Worm (Caenorhabditis elegans) whole organism, L1 larva: ENCODE measurements around the gene hlh-27.

ENCODE experiments used
- C04F5.9 ChIP-seq: sonication (generic microtip); optimal IDR thresholded peaks from 2 replicates; lab custom pipeline; 2016; ENCODE audit warnings: missing genetic modification characterization, missing compliant biosample characterization
- C34B4.2 ChIP-seq: sonication (generic microtip); optimal IDR thresholded peaks from 2 replicates; lab custom pipeline; 2017; ENCODE audit warnings: mild to moderate bottlenecking, missing genetic modification characterization, missing compliant biosample characterization
- Y116A8C.19 ChIP-seq: sonication (generic microtip); optimal IDR thresholded peaks from 2 replicates; lab custom pipeline; 2016; ENCODE audit warnings: missing compliant biosample characterization, missing genetic modification characterization, borderline replicate concordance
- ama-1 ChIP-seq: fragments of 150-350 bp; optimal IDR thresholded peaks from 2 replicates; lab custom pipeline; 2014
- blmp-1 ChIP-seq: fragments of 150-350 bp; optimal IDR thresholded peaks from 2 replicates; lab custom pipeline; 2014; ENCODE audit warnings: missing biosample characterization, missing genetic modification characterization
- ceh-90 ChIP-seq: sonication (generic microtip); optimal IDR thresholded peaks from 2 replicates; lab custom pipeline; 2016; ENCODE audit warnings: missing genetic modification characterization, missing compliant biosample characterization
- dpl-1 ChIP-seq, 3 experiments: fragments of 150-350 bp in 2 of 3; sonication (generic microtip) in 1 of 3; optimal IDR thresholded peaks; 2 replicates each; lab custom pipeline; 2014 to 2017; ENCODE audit warnings: missing biosample characterization in 3 of 3, missing genetic modification characterization in 3 of 3, missing genetic modification reagents in 3 of 3
- efl-1 ChIP-seq, 4 experiments: fragments of 150-350 bp; optimal IDR thresholded peaks in 3 of 4; peaks in 1 of 4; 1 replicate in 1 of 4; 2 replicates in 3 of 4; lab custom pipeline; 2014; ENCODE audit warnings: missing biosample characterization in 2 of 4, missing genetic modification characterization in 2 of 4, missing genetic modification reagents in 2 of 4
- efl-3 ChIP-seq: fragments of 200-800 bp; sonication (Bioruptor generic); optimal IDR thresholded peaks from 2 replicates; lab custom pipeline; 2018; ENCODE audit warnings: mild to moderate bottlenecking, missing genetic modification characterization, missing compliant biosample characterization
- egl-13 ChIP-seq: sonication (generic microtip); optimal IDR thresholded peaks from 2 replicates; lab custom pipeline; 2016; ENCODE audit warnings: missing genotype, missing genetic modification reagents, missing genetic modification characterization, missing compliant biosample characterization
- egl-27 ChIP-seq, 2 experiments: fragments of 150-350 bp in 1 of 2; sonication (generic microtip); optimal IDR thresholded peaks; 3 replicates each; lab custom pipeline; 2017 to 2018; ENCODE audit warnings: missing biosample characterization in 2 of 2, missing genetic modification characterization in 2 of 2, missing genetic modification reagents in 2 of 2
- elt-3 ChIP-seq, 6 experiments: fragments of 150-350 bp in 1 of 6; sonication (generic microtip); optimal IDR thresholded peaks; 2 replicates each; lab custom pipeline; 2017 to 2018; ENCODE audit warnings: missing biosample characterization in 6 of 6, missing genetic modification characterization in 6 of 6, inconsistent platforms in 1 of 6
- ets-5 ChIP-seq: fragments of 200-800 bp; sonication (Bioruptor generic); IDR thresholded peaks from 2 replicates; pipeline ENCODE4 v1.3.6; 2022; ENCODE audit warnings: missing genetic modification characterization, missing compliant biosample characterization
- fkh-8 ChIP-seq: sonication (generic microtip); optimal IDR thresholded peaks from 2 replicates; lab custom pipeline; 2016; ENCODE audit warnings: mild to moderate bottlenecking, missing genetic modification characterization, missing compliant biosample characterization
- grh-1 ChIP-seq: fragments of 200-800 bp; sonication (Bioruptor generic); IDR thresholded peaks from 2 replicates; pipeline ENCODE4 v1.3.6; 2022; ENCODE audit warnings: missing genetic modification reagents, missing genetic modification characterization, missing compliant biosample characterization
- hlh-4 ChIP-seq: sonication (generic microtip); optimal IDR thresholded peaks from 2 replicates; lab custom pipeline; 2016; ENCODE audit warnings: mild to moderate bottlenecking, missing genetic modification characterization, missing compliant biosample characterization
- hpl-2 ChIP-seq: fragments of 150-350 bp; optimal IDR thresholded peaks from 2 replicates; lab custom pipeline; 2014; ENCODE audit warnings: missing biosample characterization, missing genetic modification reagents, missing genetic modification characterization
- irx-1 ChIP-seq: sonication (generic microtip); optimal IDR thresholded peaks from 2 replicates; lab custom pipeline; 2016; ENCODE audit warnings: missing genetic modification characterization, missing compliant biosample characterization
- jun-1 ChIP-seq: fragments of 150-350 bp; optimal IDR thresholded peaks from 2 replicates; lab custom pipeline; 2014; ENCODE audit warnings: missing biosample characterization, missing genetic modification reagents, missing genetic modification characterization
- lin-13 ChIP-seq: fragments of 150-350 bp; optimal IDR thresholded peaks from 2 replicates; lab custom pipeline; 2014; ENCODE audit warnings: missing biosample characterization, missing genetic modification reagents, missing genetic modification characterization
- lin-39 ChIP-seq: fragments of 150-350 bp; optimal IDR thresholded peaks from 2 replicates; lab custom pipeline; 2014; ENCODE audit warnings: missing biosample characterization, missing genetic modification reagents, missing genetic modification characterization
- lir-3 ChIP-seq: sonication (generic microtip); optimal IDR thresholded peaks from 2 replicates; lab custom pipeline; 2016; ENCODE audit warnings: mild to moderate bottlenecking, missing genetic modification characterization, moderate library complexity, missing compliant biosample characterization; ENCODE audit not compliant: poor library complexity
- lsy-2 ChIP-seq, 2 experiments: fragments of 150-350 bp; optimal IDR thresholded peaks; 2 replicates each; lab custom pipeline; 2014; ENCODE audit warnings: missing biosample characterization in 2 of 2, missing genetic modification characterization in 2 of 2
- mab-9 ChIP-seq: fragments of 200-800 bp; sonication (Bioruptor generic); IDR thresholded peaks from 2 replicates; pipeline ENCODE4 v1.3.6; 2022; ENCODE audit warnings: missing genetic modification reagents, missing genetic modification characterization, missing compliant biosample characterization
- mdl-1 ChIP-seq, 2 experiments: fragments of 150-350 bp; optimal IDR thresholded peaks; 2 replicates each; lab custom pipeline; 2014 to 2017; ENCODE audit warnings: missing biosample characterization in 2 of 2, missing genetic modification characterization in 2 of 2, inconsistent platforms in 1 of 2
- mef-2 ChIP-seq: fragments of 150-350 bp; optimal IDR thresholded peaks from 2 replicates; lab custom pipeline; 2014; ENCODE audit warnings: missing biosample characterization, missing genetic modification characterization
- nhr-11 ChIP-seq: fragments of 150-350 bp; optimal IDR thresholded peaks from 2 replicates; lab custom pipeline; 2014; ENCODE audit warnings: missing biosample characterization, missing genetic modification characterization
- nhr-19 ChIP-seq: fragments of 200-800 bp; sonication (Bioruptor generic); conservative IDR thresholded peaks from 2 replicates; pipeline ENCODE4 v1.3.6; 2022; ENCODE audit warnings: missing genetic modification characterization, missing compliant biosample characterization
- nhr-237 ChIP-seq: fragments of 150-350 bp; optimal IDR thresholded peaks from 2 replicates; lab custom pipeline; 2014; ENCODE audit warnings: missing biosample characterization, missing genetic modification characterization
- nhr-28 ChIP-seq: fragments of 150-350 bp; optimal IDR thresholded peaks from 2 replicates; lab custom pipeline; 2014; ENCODE audit warnings: missing biosample characterization, missing genetic modification characterization
- nhr-47 ChIP-seq: sonication (generic microtip); optimal IDR thresholded peaks from 2 replicates; lab custom pipeline; 2016; ENCODE audit warnings: mild to moderate bottlenecking, missing genetic modification characterization, moderate library complexity, missing compliant biosample characterization
- nhr-71 ChIP-seq: sonication (generic microtip); optimal IDR thresholded peaks from 2 replicates; lab custom pipeline; 2016; ENCODE audit warnings: mild to moderate bottlenecking, missing genetic modification characterization, moderate library complexity, missing compliant biosample characterization
- nhr-76 ChIP-seq: sonication (generic microtip); optimal IDR thresholded peaks from 2 replicates; lab custom pipeline; 2017; ENCODE audit warnings: missing biosample characterization, missing genetic modification characterization
- nhr-84 ChIP-seq: sonication (generic microtip); optimal IDR thresholded peaks from 2 replicates; lab custom pipeline; 2017; ENCODE audit warnings: missing biosample characterization, missing genetic modification characterization
- nhr-90 ChIP-seq: sonication (generic microtip); optimal IDR thresholded peaks from 2 replicates; lab custom pipeline; 2016; ENCODE audit warnings: mild to moderate bottlenecking, missing genetic modification characterization, missing compliant biosample characterization; ENCODE audit not compliant: poor library complexity
- pqm-1 ChIP-seq: sonication (generic microtip); optimal IDR thresholded peaks from 3 replicates; lab custom pipeline; 2017; ENCODE audit warnings: missing biosample characterization, missing genetic modification characterization
- rnt-1 ChIP-seq: sonication (generic microtip); optimal IDR thresholded peaks from 2 replicates; lab custom pipeline; 2016; ENCODE audit warnings: mild to moderate bottlenecking, missing genetic modification characterization, moderate library complexity, missing compliant biosample characterization
- snpc-4 ChIP-seq: fragments of 150-350 bp; optimal IDR thresholded peaks from 2 replicates; lab custom pipeline; 2014; ENCODE audit warnings: missing biosample characterization, missing genetic modification characterization
- snu-23 ChIP-seq: sonication (generic microtip); optimal IDR thresholded peaks from 2 replicates; lab custom pipeline; 2016; ENCODE audit warnings: missing genetic modification characterization, missing compliant biosample characterization
- sox-4 ChIP-seq: sonication (generic microtip); optimal IDR thresholded peaks from 2 replicates; lab custom pipeline; 2016; ENCODE audit warnings: missing genetic modification characterization, missing compliant biosample characterization
- sptf-1 ChIP-seq: fragments of 150-350 bp; optimal IDR thresholded peaks from 2 replicates; lab custom pipeline; 2014; ENCODE audit warnings: missing biosample characterization, missing genetic modification characterization
- swsn-7 ChIP-seq: sonication (generic microtip); optimal IDR thresholded peaks from 2 replicates; lab custom pipeline; 2016; ENCODE audit warnings: missing genetic modification characterization, missing compliant biosample characterization
- tlp-1 ChIP-seq: fragments of 150-350 bp; optimal IDR thresholded peaks from 2 replicates; lab custom pipeline; 2014; ENCODE audit warnings: missing biosample characterization, missing genetic modification characterization
- unc-130 ChIP-seq: fragments of 150-350 bp; optimal IDR thresholded peaks from 2 replicates; lab custom pipeline; 2017; ENCODE audit warnings: missing biosample characterization, missing genetic modification characterization, inconsistent platforms
- vab-15 ChIP-seq: sonication (generic microtip); optimal IDR thresholded peaks from 2 replicates; lab custom pipeline; 2017; ENCODE audit warnings: missing genotype, mild to moderate bottlenecking, missing genetic modification characterization, missing compliant biosample characterization
- xbp-1 ChIP-seq: sonication (generic microtip); optimal IDR thresholded peaks from 2 replicates; lab custom pipeline; 2016; ENCODE audit warnings: missing genetic modification characterization, missing compliant biosample characterization
- zag-1 ChIP-seq: fragments of 150-350 bp; optimal IDR thresholded peaks from 2 replicates; lab custom pipeline; 2014; ENCODE audit warnings: missing biosample characterization, missing genetic modification characterization
- zip-4 ChIP-seq: fragments of 200-800 bp; sonication (Bioruptor generic); optimal IDR thresholded peaks from 2 replicates; lab custom pipeline; 2018; ENCODE audit warnings: mild to moderate bottlenecking, missing genetic modification characterization, moderate library complexity, missing compliant biosample characterization
- ztf-4 ChIP-seq: fragments of 150-350 bp; optimal IDR thresholded peaks from 2 replicates; lab custom pipeline; 2014; ENCODE audit warnings: missing biosample characterization, missing genetic modification characterization

The hlh-27 gene

DNA sequence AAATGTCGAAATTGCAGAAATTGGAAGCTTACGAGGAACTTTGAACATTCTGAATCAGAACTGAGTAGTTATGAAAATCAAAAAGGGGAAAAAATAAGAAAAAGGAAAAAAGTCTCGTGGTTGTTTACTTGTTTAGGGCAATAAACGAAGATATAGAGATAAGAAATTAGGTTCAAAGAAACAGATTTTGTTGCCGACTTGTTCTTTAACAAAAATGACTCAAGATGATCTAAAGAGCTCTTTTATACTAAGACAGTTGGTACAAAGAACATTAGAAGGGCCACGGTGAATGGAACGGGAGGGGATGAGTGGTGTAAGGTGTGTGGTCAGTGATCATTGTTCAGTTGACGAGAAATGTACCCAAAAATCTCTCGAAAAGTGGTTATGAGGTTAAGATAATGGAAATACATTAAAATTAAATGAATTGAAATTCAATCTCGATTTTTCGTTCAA is 7.5 kb upstream of the hlh-27 start, which contains the start of gene acdh-2:
Gene acdh-2 (minus strand): TSS at position 51 of the 453 bp plus-strand sequence.
- TF ChIP-seq dpl-1 (GFP tag; optimal IDR thresholded peaks at IDR 0.05; lab: Kevin White, UChicago) (no peak), snu-23 (peak; percentile 22), tlp-1 (tag; lab: Kevin White, UChicago) (no peak), nhr-71 (peak; percentile 51)

ce11 chrII:5544764-5545163 is 4.8 kb upstream of the hlh-27 start, which contains the start of gene ins-13:
TSS of gene ins-13 (minus strand) at chrII:5544864.
- no peak for TF ChIP-seq mab-9 (GFP tag; lab: Robert Waterston, UW)
- no peak for TF ChIP-seq xbp-1
- TF ChIP-seq sptf-1 (tag; lab: Kevin White, UChicago): no peak
- no peak for TF ChIP-seq grh-1 (GFP tag; lab: Robert Waterston, UW)
- TF ChIP-seq unc-130 (tag; lab: Kevin White, UChicago): no peak
- no peak for TF ChIP-seq vab-15 (tag; lab: Kevin White, UChicago)

DNA sequence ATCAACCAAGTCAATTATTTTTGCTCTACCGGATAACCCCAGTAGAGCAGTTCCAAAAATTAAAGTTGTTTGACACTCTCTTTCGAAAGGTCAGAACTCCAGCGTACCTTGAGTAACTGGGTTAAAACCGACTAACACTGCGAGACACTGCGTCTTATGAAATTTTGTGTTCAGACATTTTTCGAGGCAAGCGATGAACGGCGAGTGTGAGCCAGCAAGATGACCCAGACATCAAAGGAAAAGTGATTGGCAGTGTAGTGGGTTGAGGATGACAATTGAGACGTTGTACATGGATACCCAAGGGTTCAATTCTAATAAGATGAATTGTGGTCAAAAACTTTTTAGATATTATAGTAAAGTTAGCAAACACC is 4.1 kb upstream of the hlh-27 start:
- peak; percentile 70 for TF ChIP-seq lin-39 (tag; lab: Kevin White, UChicago)
- TF ChIP-seq nhr-76 (tag; lab: Kevin White, UChicago): peak; percentile 9
- TF ChIP-seq sox-4 (tag; lab: Kevin White, UChicago): no peak
- TF ChIP-seq ceh-90 (tag; lab: Kevin White, UChicago): no peak
- TF ChIP-seq ets-5 (GFP tag; lab: Robert Waterston, UW): no peak
- TF ChIP-seq nhr-11 (tag; lab: Kevin White, UChicago): no peak
- TF ChIP-seq mef-2 (tag; lab: Kevin White, UChicago): no peak
- no peak for TF ChIP-seq egl-27 (tag; optimal IDR thresholded peaks at IDR 0.05; lab: Kevin White, UChicago)
- TF ChIP-seq rnt-1: peak; percentile 91
- TF ChIP-seq mdl-1 (tag; optimal IDR thresholded peaks at IDR 0.05; lab: Kevin White, UChicago): peak in 1 of 2 experiments; percentile 46
- no peak for TF ChIP-seq egl-13 (tag; lab: Kevin White, UChicago)
- peak; percentile 37 for TF ChIP-seq ztf-4 (tag; lab: Kevin White, UChicago)
- no peak for TF ChIP-seq nhr-28
- TF ChIP-seq jun-1: peak; percentile 58
- TF ChIP-seq zip-4: no peak
- peak; percentile 79 for TF ChIP-seq nhr-71
- peak; percentile 11 to 47 (median 25) for TF ChIP-seq dpl-1 (GFP tag; optimal IDR thresholded peaks at IDR 0.05; lab: Kevin White, UChicago)
- no peak for TF ChIP-seq Y116A8C.19
- TF ChIP-seq swsn-7 (tag; lab: Kevin White, UChicago): peak; percentile 95
- no peak for TF ChIP-seq C34B4.2
- no peak for TF ChIP-seq hpl-2
- TF ChIP-seq zag-1 (tag; lab: Kevin White, UChicago): no peak
- TF ChIP-seq ama-1 (lab: Kevin White, UChicago): peak; percentile 97
- TF ChIP-seq lin-13 (GFP tag; lab: Kevin White, UChicago): peak; percentile 31
- TF ChIP-seq sptf-1 (tag; lab: Kevin White, UChicago): no peak
- no peak for TF ChIP-seq elt-3 (tag; optimal IDR thresholded peaks at IDR 0.05; lab: Kevin White, UChicago)
- TF ChIP-seq nhr-237 (tag; lab: Kevin White, UChicago): no peak
- peak; percentile 57 for TF ChIP-seq C04F5.9 (tag; lab: Kevin White, UChicago)
- peak; percentile 69 for TF ChIP-seq nhr-90 (tag; lab: Kevin White, UChicago)
- TF ChIP-seq lir-3 (tag; lab: Kevin White, UChicago): no peak
- peak; percentile 82 for TF ChIP-seq nhr-19 (GFP tag; lab: Robert Waterston, UW)
- no peak for TF ChIP-seq efl-3 (GFP tag; lab: Kevin White, UChicago)
- TF ChIP-seq pqm-1 (tag; lab: Kevin White, UChicago): no peak
- TF ChIP-seq efl-1 (optimal IDR thresholded peaks at IDR 0.05; lab: Kevin White, UChicago): peak; percentile 33 to 37
- peak in 1 of 2 experiments; percentile 91 for TF ChIP-seq efl-1 (GFP tag; optimal IDR thresholded peaks at IDR 0.05 in 1 of 2; lab: Kevin White, UChicago)
- TF ChIP-seq lsy-2 (tag; optimal IDR thresholded peaks at IDR 0.05; lab: Kevin White, UChicago): peak; percentile 50 to 72
- no peak for TF ChIP-seq blmp-1 (tag; lab: Kevin White, UChicago)
- peak; percentile 40 for TF ChIP-seq nhr-84 (tag; lab: Kevin White, UChicago)
- no peak for TF ChIP-seq hlh-4
- TF ChIP-seq fkh-8 (tag; lab: Kevin White, UChicago): no peak
- TF ChIP-seq nhr-47: peak; percentile 53
- no peak for TF ChIP-seq irx-1 (tag; lab: Kevin White, UChicago)
- peak; percentile 98 for TF ChIP-seq snpc-4 (tag; lab: Kevin White, UChicago)
